Fruit fly (Drosophila melanogaster) S2 (cell line): ENCODE results near the gene CG17549.

Experiments used
- CG8478 ChIP-seq: fragments of >200 bp; optimal IDR thresholded peaks from 2 replicates; lab custom pipeline; 2018
- CTCF ChIP-seq, 2 experiments: fragments of >200 bp; optimal IDR thresholded peaks; 2 replicates each; lab custom pipeline; 2018

DNA sequence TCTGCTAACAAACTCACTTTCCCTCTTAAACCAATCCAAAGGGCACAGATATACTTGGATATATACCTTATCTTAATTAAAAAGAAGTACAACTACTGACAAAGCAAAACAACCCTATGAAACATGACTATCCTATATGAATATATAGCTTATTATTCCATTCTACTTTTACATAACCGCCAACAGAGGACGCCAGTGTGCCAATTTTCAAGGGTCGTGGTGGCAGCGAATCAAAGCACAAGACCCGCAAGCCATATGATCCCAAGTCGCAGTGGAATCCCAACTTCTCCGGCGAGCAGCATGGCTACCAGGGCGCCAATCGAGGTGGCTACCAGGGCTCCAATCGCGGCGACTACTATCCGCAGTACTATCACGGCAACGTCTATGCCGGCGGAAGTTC lies 7.5 kb downstream of the CG17549 start:
- TF ChIP-seq CTCF (optimal IDR thresholded peaks at IDR 0.05; lab: Kevin White, UChicago) (peak; percentile 59 to 67), CG8478 (lab: Kevin White, UChicago) (no peak)
